Worm (Caenorhabditis elegans) whole organism, midembryonic: ENCODE results near the gene C36A4.10.
"Not testable (repeated sequence)": the region's sequence is repeated elsewhere in the genome, so short reads cannot be mapped to it uniquely, and the experiment has no call there.

ENCODE experiments used
- T22C8.4 ChIP-seq: fragments of 200-800 bp; sonication (Bioruptor generic); IDR thresholded peaks from 2 replicates; pipeline ENCODE4 v1.3.6; 2022; ENCODE audit warnings: missing genetic modification characterization, missing compliant biosample characterization
- cog-1 ChIP-seq: sonication (generic microtip); optimal IDR thresholded peaks from 2 replicates; lab custom pipeline; 2016; ENCODE audit warnings: missing genetic modification characterization, missing compliant biosample characterization
- flt-1 ChIP-seq: fragments of 200-800 bp; sonication (Bioruptor generic); IDR thresholded peaks from 2 replicates; pipeline ENCODE4 v1.3.6; 2022; ENCODE audit warnings: missing genetic modification characterization, missing compliant biosample characterization
- klf-2 ChIP-seq: fragments of 200-800 bp; sonication (Bioruptor generic); conservative IDR thresholded peaks from 2 replicates; pipeline ENCODE4 v1.3.6; 2022; ENCODE audit warnings: missing genetic modification reagents, missing genetic modification characterization, missing compliant biosample characterization
- med-1 ChIP-seq: sonication (generic microtip); optimal IDR thresholded peaks from 2 replicates; lab custom pipeline; 2017; ENCODE audit warnings: missing genetic modification characterization, mild to moderate bottlenecking, missing compliant biosample characterization, antibody characterized with exemption, missing genetic modification reagents; ENCODE audit not compliant: insufficient read depth
- ref-1 ChIP-seq: fragments of 200-800 bp; sonication (Bioruptor generic); conservative IDR thresholded peaks from 2 replicates; pipeline ENCODE4 v1.3.6; 2022; ENCODE audit warnings: missing genetic modification reagents, missing genetic modification characterization, missing compliant biosample characterization
- tab-1 ChIP-seq: fragments of 200-800 bp; sonication (Bioruptor generic); IDR thresholded peaks from 2 replicates; pipeline ENCODE4 v1.3.6; 2022; ENCODE audit warnings: missing genetic modification characterization, missing compliant biosample characterization
- ztf-23 ChIP-seq: fragments of 200-800 bp; sonication (Bioruptor generic); IDR thresholded peaks from 2 replicates; pipeline ENCODE4 v1.3.6; 2022; ENCODE audit warnings: missing genetic modification reagents, missing genetic modification characterization, missing compliant biosample characterization
- ztf-29 ChIP-seq: fragments of 200-800 bp; sonication (Bioruptor generic); IDR thresholded peaks from 2 replicates; pipeline ENCODE4 v1.3.6; 2022; ENCODE audit warnings: missing genetic modification reagents, missing genetic modification characterization, missing compliant biosample characterization

C36A4.10 gene

ce11 chrIII:3844746-3845145 is 13.5 kb upstream of the C36A4.10 start, which contains the start of gene maph-1.3:
maph-1.3 (plus strand) TSS chrIII:3844893.
- TF ChIP-seq klf-2; ztf-29 (GFP tag; lab: Robert Waterston, UW); cog-1: not testable (repeated sequence)

ce11 chrIII:3843514-3843913 is 12.2 kb upstream of the C36A4.10 start, which contains the start of gene C36A4.4:
C36A4.4 (minus strand) TSS chrIII:3843614.
- TF ChIP-seq flt-1 (GFP tag; lab: Robert Waterston, UW); cog-1; ref-1: not testable (repeated sequence)

ce11 chrIII:3840279-3840678 is 9.0 kb upstream of the C36A4.10 start, which contains the start of gene C36A4.11:
C36A4.11 (plus strand) TSS chrIII:3840579.
- not testable (repeated sequence) for TF ChIP-seq ref-1; med-1 (GFP tag; lab: Kevin White, UChicago); T22C8.4 (GFP tag; lab: Robert Waterston, UW)

ce11 chrIII:3839635-3840034 is 8.4 kb upstream of the C36A4.10 start, which contains the start of gene cyp-25A3:
cyp-25A3 (minus strand) TSS chrIII:3839735.
- no peak for TF ChIP-seq med-1 (GFP tag; lab: Kevin White, UChicago)
- no peak for TF ChIP-seq tab-1 (GFP tag; lab: Robert Waterston, UW)
- TF ChIP-seq cog-1, result no peak
- TF ChIP-seq ztf-29 (GFP tag; lab: Robert Waterston, UW), result no peak
- TF ChIP-seq klf-2, result no peak
- no peak for TF ChIP-seq ztf-23 (GFP tag; lab: Robert Waterston, UW)

ce11 chrIII:3834800-3835271 is 3.6 kb upstream of the C36A4.10 start, which contains the start of gene cyp-25A2:
cyp-25A2 (plus strand) TSS chrIII:3835221.
- TF ChIP-seq cog-1, result no peak
- TF ChIP-seq klf-2, result no peak
- TF ChIP-seq med-1 (GFP tag; lab: Kevin White, UChicago), result no peak
- TF ChIP-seq ref-1, result no peak
- TF ChIP-seq tab-1 (GFP tag; lab: Robert Waterston, UW), result no peak

ce11 chrIII:3832291-3832690 is 1.0 kb upstream of the C36A4.10 start, which contains the start of gene cyp-25A1:
cyp-25A1 (plus strand) TSS chrIII:3832591.
- TF ChIP-seq med-1 (GFP tag; lab: Kevin White, UChicago), result no peak
- no peak for TF ChIP-seq ztf-23 (GFP tag; lab: Robert Waterston, UW)
- no peak for TF ChIP-seq ref-1
- no peak for TF ChIP-seq ztf-29 (GFP tag; lab: Robert Waterston, UW)
- no peak for TF ChIP-seq flt-1 (GFP tag; lab: Robert Waterston, UW)
- no peak for TF ChIP-seq tab-1 (GFP tag; lab: Robert Waterston, UW)
- TF ChIP-seq T22C8.4 (GFP tag; lab: Robert Waterston, UW), result no peak
- no peak for TF ChIP-seq klf-2
- no peak for TF ChIP-seq cog-1

ce11 chrIII:3831798-3832197 is 517 bp upstream of the C36A4.10 start:
- TF ChIP-seq cog-1, result no peak
- TF ChIP-seq ref-1, result no peak
- no peak for TF ChIP-seq med-1 (GFP tag; lab: Kevin White, UChicago)

ce11 chrIII:3829105-3829504 is 2.2 kb downstream of the C36A4.10 start, which contains the start of gene cnnm-5:
cnnm-5 (minus strand) TSS chrIII:3829205.
- no peak for TF ChIP-seq ztf-29 (GFP tag; lab: Robert Waterston, UW)
- no peak for TF ChIP-seq med-1 (GFP tag; lab: Kevin White, UChicago)
- no peak for TF ChIP-seq ref-1
- TF ChIP-seq T22C8.4 (GFP tag; lab: Robert Waterston, UW), result no peak
- TF ChIP-seq klf-2, result no peak
- no peak for TF ChIP-seq flt-1 (GFP tag; lab: Robert Waterston, UW)
- TF ChIP-seq ztf-23 (GFP tag; lab: Robert Waterston, UW), result no peak
- TF ChIP-seq tab-1 (GFP tag; lab: Robert Waterston, UW), result no peak
- TF ChIP-seq cog-1, result no peak

ce11 chrIII:3821969-3822453 is 9.3 kb downstream of the C36A4.10 start, which contains the start of gene amx-1:
amx-1 (plus strand) TSS chrIII:3822403.
- TF ChIP-seq ztf-23 (GFP tag; lab: Robert Waterston, UW), result no peak
- no peak for TF ChIP-seq tab-1 (GFP tag; lab: Robert Waterston, UW)
- TF ChIP-seq T22C8.4 (GFP tag; lab: Robert Waterston, UW), result no peak
- TF ChIP-seq klf-2, result no peak
- TF ChIP-seq ref-1, result no peak
- TF ChIP-seq med-1 (GFP tag; lab: Kevin White, UChicago), result no peak
- TF ChIP-seq flt-1 (GFP tag; lab: Robert Waterston, UW), result no peak
- TF ChIP-seq ztf-29 (GFP tag; lab: Robert Waterston, UW), result no peak
- TF ChIP-seq cog-1, result no peak

ce11 chrIII:3820134-3820533 is 11.1 kb downstream of the C36A4.10 start:
- TF ChIP-seq tab-1 (GFP tag; lab: Robert Waterston, UW) (0 out of 2 replicates have a peak, but pooled peaks have one; percentile 28), ztf-23 (GFP tag; lab: Robert Waterston, UW) (peak; percentile 45; the same call in 1 of the 2 replicates), cog-1 (peak; percentile 46), ztf-29 (GFP tag; lab: Robert Waterston, UW) (no peak)

ce11 chrIII:3819579-3819978 is 11.7 kb downstream of the C36A4.10 start, which contains the start of gene dpy-27:
dpy-27 (minus strand) TSS chrIII:3819679.
- TF ChIP-seq cog-1, result no peak
- no peak for TF ChIP-seq ztf-29 (GFP tag; lab: Robert Waterston, UW)
- no peak for TF ChIP-seq flt-1 (GFP tag; lab: Robert Waterston, UW)
- TF ChIP-seq ref-1, result no peak
